Worm (Caenorhabditis elegans) whole organism, late embryonic: ENCODE results near the gene lin-48.
A peak's percentile ranks its signal among the peaks of the same experiment; 100 is the strongest.

Experiments
- K09A11.1 ChIP-seq: sonication (generic microtip); optimal IDR thresholded peaks from 2 replicates; lab custom pipeline; 2017; ENCODE audit warnings: antibody characterized with exemption, mild to moderate bottlenecking, missing genetic modification characterization, missing compliant biosample characterization; ENCODE audit not compliant: insufficient read depth
- T23F11.4 ChIP-seq: fragments of 200-800 bp; sonication (Bioruptor generic); optimal IDR thresholded peaks from 2 replicates; lab custom pipeline; 2018; ENCODE audit warnings: mild to moderate bottlenecking, missing genetic modification characterization, missing compliant biosample characterization
- Y22D7AL.16 ChIP-seq: sonication (generic microtip); optimal IDR thresholded peaks from 2 replicates; lab custom pipeline; 2016; ENCODE audit warnings: missing genetic modification characterization, missing compliant biosample characterization
- ama-1 ChIP-seq: fragments of 150-350 bp; optimal IDR thresholded peaks from 2 replicates; lab custom pipeline; 2014
- ceh-14 ChIP-seq: sonication (generic microtip); optimal IDR thresholded peaks from 2 replicates; lab custom pipeline; 2016; ENCODE audit warnings: missing genotype, missing genetic modification characterization, missing compliant biosample characterization
- ceh-22 ChIP-seq: sonication (generic microtip); optimal IDR thresholded peaks from 2 replicates; lab custom pipeline; 2017; ENCODE audit warnings: missing biosample characterization, missing genetic modification characterization
- ceh-24 ChIP-seq: sonication (generic microtip); optimal IDR thresholded peaks from 2 replicates; lab custom pipeline; 2016; ENCODE audit warnings: mild to moderate bottlenecking, missing genetic modification characterization, missing compliant biosample characterization
- ceh-30 ChIP-seq: fragments of 150-350 bp; optimal IDR thresholded peaks from 2 replicates; lab custom pipeline; 2014; ENCODE audit warnings: missing biosample characterization, missing genetic modification characterization
- ceh-31 ChIP-seq: sonication (generic microtip); optimal IDR thresholded peaks from 2 replicates; lab custom pipeline; 2016; ENCODE audit warnings: missing genetic modification characterization, missing compliant biosample characterization
- ceh-34 ChIP-seq: sonication (generic microtip); optimal IDR thresholded peaks from 2 replicates; lab custom pipeline; 2016; ENCODE audit warnings: mild to moderate bottlenecking, missing genetic modification characterization, missing compliant biosample characterization
- ceh-45 ChIP-seq: fragments of 200-800 bp; sonication (Bioruptor generic); IDR thresholded peaks from 2 replicates; pipeline ENCODE4 v1.3.6; 2022; ENCODE audit warnings: missing genetic modification reagents, missing genetic modification characterization, missing compliant biosample characterization
- ceh-6 ChIP-seq: fragments of 200-800 bp; sonication (Bioruptor generic); optimal IDR thresholded peaks from 2 replicates; lab custom pipeline; 2018; ENCODE audit warnings: mild to moderate bottlenecking, missing genetic modification characterization, missing compliant biosample characterization
- ceh-9 ChIP-seq: sonication (generic microtip); optimal IDR thresholded peaks from 2 replicates; lab custom pipeline; 2016; ENCODE audit warnings: mild to moderate bottlenecking, missing genetic modification characterization, inconsistent platforms, missing compliant biosample characterization
- che-1 ChIP-seq: sonication (generic microtip); optimal IDR thresholded peaks from 2 replicates; lab custom pipeline; 2016; ENCODE audit warnings: mild to moderate bottlenecking, missing genetic modification characterization, missing compliant biosample characterization
- dve-1 ChIP-seq: sonication (generic microtip); optimal IDR thresholded peaks from 2 replicates; lab custom pipeline; 2017; ENCODE audit warnings: antibody characterized with exemption, mild to moderate bottlenecking, missing genetic modification characterization, missing compliant biosample characterization
- elt-2 ChIP-seq: sonication (generic microtip); optimal IDR thresholded peaks from 2 replicates; lab custom pipeline; 2016; ENCODE audit warnings: missing genetic modification reagents, missing genetic modification characterization, missing compliant biosample characterization
- ets-4 ChIP-seq: sonication (generic microtip); optimal IDR thresholded peaks from 2 replicates; lab custom pipeline; 2016; ENCODE audit warnings: missing genetic modification characterization, missing compliant biosample characterization
- eyg-1 ChIP-seq: sonication (generic microtip); optimal IDR thresholded peaks from 2 replicates; lab custom pipeline; 2016; ENCODE audit warnings: missing genotype, missing genetic modification characterization, missing compliant biosample characterization
- fax-1 ChIP-seq: sonication (generic microtip); optimal IDR thresholded peaks from 2 replicates; lab custom pipeline; 2016; ENCODE audit warnings: missing genotype, missing genetic modification characterization, missing compliant biosample characterization
- fkh-6 ChIP-seq: sonication (generic microtip); optimal IDR thresholded peaks from 2 replicates; lab custom pipeline; 2016; ENCODE audit warnings: missing genetic modification characterization, missing compliant biosample characterization
- gmeb-2 ChIP-seq: sonication (generic microtip); optimal IDR thresholded peaks from 2 replicates; lab custom pipeline; 2016; ENCODE audit warnings: missing genetic modification characterization, inconsistent platforms, missing compliant biosample characterization
- hlh-15 ChIP-seq: sonication (generic microtip); optimal IDR thresholded peaks from 2 replicates; lab custom pipeline; 2016; ENCODE audit warnings: missing genetic modification characterization, missing compliant biosample characterization
- hlh-6 ChIP-seq: sonication (generic microtip); optimal IDR thresholded peaks from 2 replicates; lab custom pipeline; 2016; ENCODE audit warnings: missing genotype, missing genetic modification characterization, missing compliant biosample characterization
- nhr-232 ChIP-seq: sonication (generic microtip); optimal IDR thresholded peaks from 2 replicates; lab custom pipeline; 2016; ENCODE audit warnings: missing genetic modification characterization, missing compliant biosample characterization
- odd-2 ChIP-seq: sonication (generic microtip); optimal IDR thresholded peaks from 2 replicates; lab custom pipeline; 2017; ENCODE audit warnings: antibody characterized with exemption, mild to moderate bottlenecking, missing genetic modification characterization, missing compliant biosample characterization
- pag-3 ChIP-seq: sonication (generic microtip); optimal IDR thresholded peaks from 2 replicates; lab custom pipeline; 2016; ENCODE audit warnings: missing compliant biosample characterization, missing genetic modification characterization, borderline replicate concordance
- pha-4 ChIP-seq: fragments of 150-350 bp; optimal IDR thresholded peaks from 2 replicates; lab custom pipeline; 2018; ENCODE audit warnings: missing biosample characterization, missing genetic modification reagents, missing genetic modification characterization
- rnt-1 ChIP-seq: sonication (generic microtip); optimal IDR thresholded peaks from 2 replicates; lab custom pipeline; 2016; ENCODE audit warnings: missing genetic modification characterization, missing compliant biosample characterization
- sox-2 ChIP-seq: fragments of 200-800 bp; sonication (Bioruptor generic); IDR thresholded peaks from 2 replicates; pipeline ENCODE4 v1.3.6; 2022; ENCODE audit warnings: missing genetic modification reagents, missing genetic modification characterization, missing compliant biosample characterization
- sox-4 ChIP-seq: sonication (generic microtip); optimal IDR thresholded peaks from 2 replicates; lab custom pipeline; 2017; ENCODE audit warnings: mild to moderate bottlenecking, missing genetic modification characterization, inconsistent platforms, missing compliant biosample characterization
- syd-9 ChIP-seq: sonication (generic microtip); optimal IDR thresholded peaks from 2 replicates; lab custom pipeline; 2016; ENCODE audit warnings: mild to moderate bottlenecking, missing genetic modification characterization, moderate library complexity, missing compliant biosample characterization
- tbx-2 ChIP-seq: sonication (generic microtip); optimal IDR thresholded peaks from 2 replicates; lab custom pipeline; 2016; ENCODE audit warnings: missing genetic modification characterization, missing compliant biosample characterization
- ttx-3 ChIP-seq: sonication (generic microtip); optimal IDR thresholded peaks from 2 replicates; lab custom pipeline; 2016; ENCODE audit warnings: missing genetic modification reagents, missing genetic modification characterization, missing compliant biosample characterization
- unc-55 ChIP-seq: sonication (generic microtip); optimal IDR thresholded peaks from 2 replicates; lab custom pipeline; 2017; ENCODE audit warnings: missing biosample characterization, missing genetic modification reagents, missing genetic modification characterization
- zip-5 ChIP-seq: sonication (generic microtip); optimal IDR thresholded peaks from 2 replicates; lab custom pipeline; 2016; ENCODE audit warnings: missing genetic modification characterization, missing compliant biosample characterization

The lin-48 gene

ce11 chrIII:3736302-3736701, 8.9 kb upstream of the lin-48 start, which contains the start of gene F34D10.4:
TSS of gene F34D10.4 (plus strand) at chrIII:3736602.
- TF ChIP-seq ceh-30 (no peak), pha-4 (tag; lab: Kevin White, UChicago) (no peak), hlh-6 (no peak)

ce11 chrIII:3737742-3738141, 7.5 kb upstream of the lin-48 start:
- TF ChIP-seq sox-2 (no peak), nhr-232 (tag; lab: Kevin White, UChicago) (no peak), hlh-15 (no peak), ceh-9 (no peak), sox-4 (no peak), zip-5 (tag; lab: Kevin White, UChicago) (no peak), pag-3 (tag; lab: Kevin White, UChicago) (no peak), K09A11.1 (tag; lab: Kevin White, UChicago) (no peak), tbx-2 (no peak), ceh-31 (tag; lab: Kevin White, UChicago) (no peak), T23F11.4 (no peak), ama-1 (lab: Kevin White, UChicago) (no peak), hlh-6 (no peak), ceh-14 (no peak), ceh-34 (tag; lab: Kevin White, UChicago) (no peak), fkh-6 (tag; lab: Kevin White, UChicago) (no peak)

- TF ChIP-seq dve-1 (tag; lab: Kevin White, UChicago), result no peak
- no peak for TF ChIP-seq ceh-24 (tag; lab: Kevin White, UChicago)
- no peak for TF ChIP-seq gmeb-2
- TF ChIP-seq fkh-6 (tag; lab: Kevin White, UChicago), result no peak
- TF ChIP-seq fax-1 (tag; lab: Kevin White, UChicago), result no peak
- no peak for TF ChIP-seq ceh-45 (GFP tag; lab: Robert Waterston, UW)
- no peak for TF ChIP-seq ceh-22 (tag; lab: Kevin White, UChicago)
- no peak for TF ChIP-seq ceh-14
- TF ChIP-seq syd-9 (tag; lab: Kevin White, UChicago), result no peak
Observed at ce11 chrIII:3738331-3738730, 6.9 kb upstream of the lin-48 start.

- TF ChIP-seq unc-55 (GFP tag; lab: Kevin White, UChicago) (no peak), nhr-232 (tag; lab: Kevin White, UChicago) (no peak), zip-5 (tag; lab: Kevin White, UChicago) (no peak), ets-4 (tag; lab: Kevin White, UChicago) (no peak), Y22D7AL.16 (tag; lab: Kevin White, UChicago) (no peak), eyg-1 (tag; lab: Kevin White, UChicago) (no peak), odd-2 (tag; lab: Kevin White, UChicago) (no peak), elt-2 (tag; lab: Kevin White, UChicago) (no peak), rnt-1 (no peak), dve-1 (tag; lab: Kevin White, UChicago) (no peak), che-1 (tag; lab: Kevin White, UChicago) (no peak), hlh-6 (no peak), syd-9 (tag; lab: Kevin White, UChicago) (no peak), ceh-9 (no peak), ceh-22 (tag; lab: Kevin White, UChicago) (no peak), ceh-6 (GFP tag; lab: Kevin White, UChicago) (no peak)
Observed at ce11 chrIII:3742090-3742489, 3.1 kb upstream of the lin-48 start.

- TF ChIP-seq K09A11.1 (tag; lab: Kevin White, UChicago), result no peak
- TF ChIP-seq ceh-24 (tag; lab: Kevin White, UChicago), result no peak
- no peak for TF ChIP-seq che-1 (tag; lab: Kevin White, UChicago)
- no peak for TF ChIP-seq ttx-3
- TF ChIP-seq elt-2 (tag; lab: Kevin White, UChicago), result peak; percentile 91
Observed at ce11 chrIII:3743367-3743766, 1.9 kb upstream of the lin-48 start.
